Worm (Caenorhabditis elegans) whole organism, L4 larva: ENCODE results near the gene C06A6.4.
A peak's percentile ranks its signal among the peaks of the same experiment; 100 is the strongest.

ENCODE experiments used
- D1046.2 ChIP-seq: fragments of 200-800 bp; sonication (Bioruptor generic); IDR thresholded peaks from 2 replicates; pipeline ENCODE4 v1.3.6; 2022; ENCODE audit warnings: missing genetic modification characterization, missing compliant biosample characterization
- F37D6.2 ChIP-seq: sonication (generic microtip); optimal IDR thresholded peaks from 2 replicates; lab custom pipeline; 2016; ENCODE audit warnings: mild to moderate bottlenecking, missing genetic modification characterization, missing compliant biosample characterization
- F44E2.7 ChIP-seq: fragments of 200-800 bp; sonication (Bioruptor generic); IDR thresholded peaks from 2 replicates; pipeline ENCODE4 v2.1.2; 2022; ENCODE audit warnings: missing genetic modification characterization, missing compliant biosample characterization
- T20F7.1 ChIP-seq: fragments of 200-800 bp; sonication (Bioruptor generic); optimal IDR thresholded peaks from 2 replicates; lab custom pipeline; 2018; ENCODE audit warnings: mild to moderate bottlenecking, missing genetic modification characterization, missing compliant biosample characterization
- T26A8.4 ChIP-seq: fragments of 200-800 bp; sonication (Bioruptor generic); IDR thresholded peaks from 2 replicates; pipeline ENCODE4 v1.3.6; 2022; ENCODE audit warnings: missing genetic modification characterization, missing compliant biosample characterization
- Y48G9A.11 ChIP-seq: fragments of 200-800 bp; sonication (Bioruptor generic); IDR thresholded peaks from 2 replicates; pipeline ENCODE4 v1.3.6; 2022; ENCODE audit warnings: missing genetic modification reagents, missing genetic modification characterization, missing compliant biosample characterization
- ZK337.2 ChIP-seq: fragments of 200-800 bp; sonication (Bioruptor generic); IDR thresholded peaks from 2 replicates; pipeline ENCODE4 v1.3.6; 2022; ENCODE audit warnings: missing genetic modification reagents, missing genetic modification characterization, missing compliant biosample characterization
- aha-1 ChIP-seq: fragments of 150-350 bp; peaks from one replicate; lab custom pipeline; 2014; ENCODE audit warnings: missing biosample characterization, missing genetic modification characterization
- arid-1 ChIP-seq: fragments of 200-800 bp; sonication (Bioruptor generic); conservative IDR thresholded peaks from 2 replicates; pipeline ENCODE4 v1.3.6; 2022; ENCODE audit warnings: missing genetic modification reagents, missing genetic modification characterization, missing compliant biosample characterization
- ceh-28 ChIP-seq: fragments of 150-350 bp; optimal IDR thresholded peaks from 2 replicates; lab custom pipeline; 2014; ENCODE audit warnings: missing biosample characterization, missing genetic modification reagents, missing genetic modification characterization
- ceh-44 ChIP-seq: fragments of 200-800 bp; sonication (Bioruptor generic); IDR thresholded peaks from 2 replicates; pipeline ENCODE4 v1.3.6; 2022; ENCODE audit warnings: missing genetic modification reagents, missing genetic modification characterization, missing compliant biosample characterization
- daf-12 ChIP-seq: fragments of 150-350 bp; optimal IDR thresholded peaks from 2 replicates; lab custom pipeline; 2014; ENCODE audit warnings: missing biosample characterization, missing genetic modification reagents, missing genetic modification characterization
- daf-16 ChIP-seq, 3 experiments: sonication (generic microtip); optimal IDR thresholded peaks; 2 replicates each; lab custom pipeline; 2016 to 2017; ENCODE audit warnings: missing genetic modification characterization in 3 of 3, missing genetic modification reagents in 3 of 3, mild to moderate bottlenecking in 2 of 3, missing compliant biosample characterization in 2 of 3, missing biosample characterization in 1 of 3, moderate library complexity in 1 of 3
- dmd-6 ChIP-seq: fragments of 200-800 bp; sonication (Bioruptor generic); IDR thresholded peaks from 2 replicates; pipeline ENCODE4 v1.3.6; 2022; ENCODE audit warnings: missing genetic modification reagents, missing genetic modification characterization, missing compliant biosample characterization
- dmd-8 ChIP-seq: fragments of 200-800 bp; sonication (Bioruptor generic); IDR thresholded peaks from 2 replicates; pipeline ENCODE4 v1.3.6; 2022; ENCODE audit warnings: missing genetic modification characterization, missing compliant biosample characterization
- dpl-1 ChIP-seq: fragments of 150-350 bp; optimal IDR thresholded peaks from 2 replicates; lab custom pipeline; 2014; ENCODE audit warnings: missing biosample characterization, missing genetic modification reagents, missing genetic modification characterization
- egl-27 ChIP-seq: sonication (generic microtip); optimal IDR thresholded peaks from 3 replicates; lab custom pipeline; 2017; ENCODE audit warnings: missing biosample characterization, missing genetic modification reagents, missing genetic modification characterization
- fkh-10 ChIP-seq: fragments of 150-350 bp; optimal IDR thresholded peaks from 2 replicates; lab custom pipeline; 2014; ENCODE audit warnings: missing biosample characterization, missing genetic modification reagents, missing genetic modification characterization
- fos-1 ChIP-seq: fragments of 150-350 bp; optimal IDR thresholded peaks from 2 replicates; lab custom pipeline; 2014; ENCODE audit warnings: missing biosample characterization, missing genetic modification characterization
- hlh-11 ChIP-seq: fragments of 200-800 bp; sonication (Bioruptor generic); optimal IDR thresholded peaks from 2 replicates; lab custom pipeline; 2018; ENCODE audit warnings: mild to moderate bottlenecking, missing genetic modification characterization, missing compliant biosample characterization
- hlh-30 ChIP-seq: sonication (generic microtip); optimal IDR thresholded peaks from 2 replicates; lab custom pipeline; 2017; ENCODE audit warnings: antibody characterized with exemption, mild to moderate bottlenecking, missing genetic modification characterization, missing compliant biosample characterization; ENCODE audit not compliant: insufficient read depth
- jun-1 ChIP-seq: fragments of 150-350 bp; optimal IDR thresholded peaks from 2 replicates; lab custom pipeline; 2014; ENCODE audit warnings: missing biosample characterization, missing genetic modification reagents, missing genetic modification characterization
- lin-13 ChIP-seq: fragments of 150-350 bp; optimal IDR thresholded peaks from 2 replicates; lab custom pipeline; 2014; ENCODE audit warnings: missing biosample characterization, missing genetic modification reagents, missing genetic modification characterization
- lin-15B ChIP-seq: fragments of 150-350 bp; sonication (generic microtip); optimal IDR thresholded peaks from 3 replicates; lab custom pipeline; 2014; ENCODE audit warnings: missing biosample characterization, missing genetic modification characterization
- lin-38 ChIP-seq: fragments of 200-800 bp; sonication (Bioruptor generic); IDR thresholded peaks from 2 replicates; pipeline ENCODE4 v1.3.6; 2022; ENCODE audit warnings: missing genetic modification reagents, missing genetic modification characterization, missing compliant biosample characterization
- lir-3 ChIP-seq: sonication (generic microtip); optimal IDR thresholded peaks from 2 replicates; lab custom pipeline; 2016; ENCODE audit warnings: mild to moderate bottlenecking, missing genetic modification characterization, missing compliant biosample characterization
- madf-5 ChIP-seq, 2 experiments: fragments of 200-800 bp; sonication (Bioruptor generic); IDR thresholded peaks; 2 replicates each; pipeline ENCODE4 v1.3.6; 2022; ENCODE audit warnings: missing compliant biosample characterization in 2 of 2, missing genetic modification characterization in 2 of 2
- mes-2 ChIP-seq: sonication (generic microtip); optimal IDR thresholded peaks from 2 replicates; lab custom pipeline; 2016; ENCODE audit warnings: missing genotype, mild to moderate bottlenecking, missing genetic modification characterization, missing compliant biosample characterization; ENCODE audit not compliant: poor library complexity, severe bottlenecking
- mxl-3 ChIP-seq: fragments of 200-800 bp; sonication (Bioruptor generic); optimal IDR thresholded peaks from 2 replicates; lab custom pipeline; 2018; ENCODE audit warnings: mild to moderate bottlenecking, missing genetic modification characterization, missing compliant biosample characterization
- nhr-11 ChIP-seq: fragments of 150-350 bp; optimal IDR thresholded peaks from 2 replicates; lab custom pipeline; 2014; ENCODE audit warnings: missing biosample characterization, missing genetic modification characterization
- nhr-111 ChIP-seq: fragments of 200-800 bp; sonication (Bioruptor generic); optimal IDR thresholded peaks from 2 replicates; lab custom pipeline; 2018; ENCODE audit warnings: mild to moderate bottlenecking, missing genetic modification characterization, missing compliant biosample characterization
- nhr-237 ChIP-seq: sonication (generic microtip); optimal IDR thresholded peaks from 2 replicates; lab custom pipeline; 2017; ENCODE audit warnings: missing biosample characterization, missing genetic modification characterization
- nhr-42 ChIP-seq: fragments of 200-800 bp; sonication (Bioruptor generic); IDR thresholded peaks from 2 replicates; pipeline ENCODE4 v1.3.6; 2022; ENCODE audit warnings: missing genetic modification characterization, missing compliant biosample characterization
- nhr-48 ChIP-seq: sonication (generic microtip); optimal IDR thresholded peaks from 2 replicates; lab custom pipeline; 2016; ENCODE audit warnings: mild to moderate bottlenecking, missing genetic modification characterization, missing compliant biosample characterization
- nhr-6 ChIP-seq: fragments of 150-350 bp; optimal IDR thresholded peaks from 2 replicates; lab custom pipeline; 2014; ENCODE audit warnings: missing biosample characterization, missing genetic modification characterization
- nhr-76 ChIP-seq: fragments of 150-350 bp; optimal IDR thresholded peaks from 2 replicates; lab custom pipeline; 2014; ENCODE audit warnings: missing biosample characterization, missing genetic modification characterization
- nhr-77 ChIP-seq: fragments of 150-350 bp; optimal IDR thresholded peaks from 2 replicates; lab custom pipeline; 2014; ENCODE audit warnings: missing biosample characterization, missing genetic modification characterization
- php-3 ChIP-seq: fragments of 200-800 bp; sonication (Bioruptor generic); IDR thresholded peaks from 2 replicates; pipeline ENCODE4 v1.3.6; 2022; ENCODE audit warnings: missing genetic modification reagents, missing genetic modification characterization, missing compliant biosample characterization
- set-16 ChIP-seq: fragments of 200-800 bp; sonication (Bioruptor generic); IDR thresholded peaks from 2 replicates; pipeline ENCODE4 v1.3.6; 2022; ENCODE audit warnings: missing genetic modification reagents, missing genetic modification characterization, missing compliant biosample characterization
- skn-1 ChIP-seq: fragments of 150-350 bp; optimal IDR thresholded peaks from 2 replicates; lab custom pipeline; 2014; ENCODE audit warnings: missing biosample characterization, missing genetic modification characterization
- snpc-4 ChIP-seq: fragments of 150-350 bp; optimal IDR thresholded peaks from 2 replicates; lab custom pipeline; 2014; ENCODE audit warnings: missing biosample characterization, missing genetic modification characterization
- spr-1 ChIP-seq: sonication (generic microtip); optimal IDR thresholded peaks from 2 replicates; lab custom pipeline; 2016; ENCODE audit warnings: mild to moderate bottlenecking, missing genetic modification characterization, missing compliant biosample characterization
- spr-3 ChIP-seq: fragments of 200-800 bp; sonication (Bioruptor generic); optimal IDR thresholded peaks from 2 replicates; lab custom pipeline; 2018; ENCODE audit warnings: mild to moderate bottlenecking, missing genetic modification characterization, missing compliant biosample characterization
- tag-97 ChIP-seq: fragments of 200-800 bp; sonication (Bioruptor generic); IDR thresholded peaks from 2 replicates; pipeline ENCODE4 v1.3.6; 2022; ENCODE audit warnings: missing genetic modification characterization, missing compliant biosample characterization
- tra-1 ChIP-seq: fragments of 200-800 bp; sonication (Bioruptor generic); IDR thresholded peaks from 2 replicates; pipeline ENCODE4 v1.3.6; 2022; ENCODE audit warnings: missing genetic modification reagents, missing genetic modification characterization, missing compliant biosample characterization
- unc-39 ChIP-seq: sonication (generic microtip); optimal IDR thresholded peaks from 2 replicates; lab custom pipeline; 2017; ENCODE audit warnings: missing biosample characterization, missing genetic modification characterization
- unc-62 ChIP-seq, 3 experiments: fragments of 150-350 bp in 1 of 3; sonication (generic microtip); optimal IDR thresholded peaks in 2 of 3; peaks in 1 of 3; 1 replicate in 1 of 3; 2 replicates in 2 of 3; lab custom pipeline; 2014 to 2017; ENCODE audit warnings: missing biosample characterization in 3 of 3, missing genetic modification characterization in 3 of 3, missing genetic modification reagents in 3 of 3, missing genotype in 1 of 3
- zag-1 ChIP-seq: fragments of 150-350 bp; optimal IDR thresholded peaks from 2 replicates; lab custom pipeline; 2014; ENCODE audit warnings: missing biosample characterization, missing genetic modification characterization
- zfp-2 ChIP-seq: sonication (generic microtip); optimal IDR thresholded peaks from 2 replicates; lab custom pipeline; 2016; ENCODE audit warnings: mild to moderate bottlenecking, missing genetic modification characterization, missing compliant biosample characterization
- zip-11 ChIP-seq: fragments of 200-800 bp; sonication (Bioruptor generic); IDR thresholded peaks from 2 replicates; pipeline ENCODE4 v1.3.6; 2022; ENCODE audit warnings: missing genetic modification characterization, missing compliant biosample characterization
- ztf-7 ChIP-seq: fragments of 150-350 bp; optimal IDR thresholded peaks from 2 replicates; lab custom pipeline; 2014; ENCODE audit warnings: missing biosample characterization, missing genetic modification characterization

Gene C06A6.4

ce11 chrIV:7845585-7845984 is 16.5 kb upstream of the C06A6.4 start:
- TF ChIP-seq spr-3 (GFP tag; lab: Kevin White, UChicago) (no peak), hlh-11 (tag; lab: Kevin White, UChicago) (peak; percentile 92), ztf-7 (tag; lab: Kevin White, UChicago) (peak; percentile 31), ZK337.2 (GFP tag; lab: Robert Waterston, UW) (0 out of 2 replicates have a peak, but pooled peaks have one; percentile 53), lir-3 (tag; lab: Kevin White, UChicago) (no peak), hlh-30 (tag; lab: Kevin White, UChicago) (peak; percentile 79), aha-1 (tag; lab: Kevin White, UChicago) (peak; percentile 99), nhr-237 (tag; lab: Kevin White, UChicago) (no peak), mes-2 (tag; lab: Kevin White, UChicago) (peak; percentile 77), dmd-8 (GFP tag; lab: Robert Waterston, UW) (0 out of 2 replicates have a peak, but pooled peaks have one; percentile 55), dmd-6 (GFP tag; lab: Robert Waterston, UW) (peak; percentile 64), F37D6.2 (tag; lab: Kevin White, UChicago) (peak; percentile 51), lin-38 (GFP tag; lab: Robert Waterston, UW) (peak; percentile 49), daf-16 (GFP tag; optimal IDR thresholded peaks at IDR 0.05; lab: Kevin White, UChicago) (peak; percentile 25 to 57), daf-16 (tag; optimal IDR thresholded peaks at IDR 0.05; lab: Kevin White, UChicago) (peak; percentile 72), lin-13 (peak; percentile 53), php-3 (GFP tag; lab: Robert Waterston, UW) (0 out of 2 replicates have a peak, but pooled peaks have one; percentile 36), ceh-44 (no peak; the same call in 1 of the 2 replicates), T20F7.1 (GFP tag; lab: Kevin White, UChicago) (peak; percentile 15), nhr-76 (no peak), dpl-1 (peak; percentile 46), arid-1 (peak; percentile 57), madf-5 (GFP tag; IDR thresholded peaks at IDR 0.05; lab: Robert Waterston, UW) (no peak), unc-39 (tag; lab: Kevin White, UChicago) (no peak), nhr-11 (tag; lab: Kevin White, UChicago) (peak; percentile 62), zip-11 (GFP tag; lab: Robert Waterston, UW) (no peak), nhr-48 (tag; lab: Kevin White, UChicago) (peak; percentile 52), mxl-3 (GFP tag; lab: Kevin White, UChicago) (peak; percentile 82), skn-1 (tag; lab: Kevin White, UChicago) (no peak), nhr-42 (no peak), lin-15B (tag; lab: Kevin White, UChicago) (no peak), ceh-28 (tag; lab: Kevin White, UChicago) (peak; percentile 45), snpc-4 (tag; lab: Kevin White, UChicago) (no peak), nhr-6 (tag; lab: Kevin White, UChicago) (no peak), unc-62 (GFP tag; optimal IDR thresholded peaks at IDR 0.05 in 1 of 2; lab: Kevin White, UChicago) (peak in 1 of 2 experiments; percentile 72), unc-62 (tag; optimal IDR thresholded peaks at IDR 0.05; lab: Kevin White, UChicago) (no peak), nhr-77 (peak; percentile 37), zfp-2 (tag; lab: Kevin White, UChicago) (no peak), fos-1 (tag; lab: Kevin White, UChicago) (no peak), nhr-111 (GFP tag; lab: Kevin White, UChicago) (peak; percentile 13), jun-1 (tag; lab: Kevin White, UChicago) (peak; percentile 11), fkh-10 (peak; percentile 59), T26A8.4 (peak; percentile 41), tag-97 (no peak), spr-1 (peak; percentile 54), set-16 (GFP tag; lab: Robert Waterston, UW) (peak; percentile 82), egl-27 (tag; lab: Kevin White, UChicago) (no peak), tra-1 (GFP tag; lab: Robert Waterston, UW) (peak; percentile 44; the same call in 1 of the 2 replicates), Y48G9A.11 (GFP tag; lab: Robert Waterston, UW) (no peak), F44E2.7 (GFP tag; lab: Robert Waterston, UW) (0 out of 2 replicates have a peak, but pooled peaks have one; percentile 11), zag-1 (tag; lab: Kevin White, UChicago) (peak; percentile 52), D1046.2 (GFP tag; lab: Robert Waterston, UW) (0 out of 2 replicates have a peak, but pooled peaks have one; percentile 58), daf-12 (no peak)
